Worm (Caenorhabditis elegans) whole organism, L4 larva: ENCODE data around the gene C49F8.14.

Experiments
- D1046.2 ChIP-seq: fragments of 200-800 bp; sonication (Bioruptor generic); IDR thresholded peaks from 2 replicates; pipeline ENCODE4 v1.3.6; 2022; ENCODE audit warnings: missing genetic modification characterization, missing compliant biosample characterization
- F10B5.3 ChIP-seq: sonication (generic microtip); optimal IDR thresholded peaks from 2 replicates; lab custom pipeline; 2016; ENCODE audit warnings: mild to moderate bottlenecking, missing genetic modification characterization, missing compliant biosample characterization
- F49E8.2 ChIP-seq: sonication (generic microtip); optimal IDR thresholded peaks from 2 replicates; lab custom pipeline; 2016; ENCODE audit warnings: missing compliant biosample characterization, mild to moderate bottlenecking, missing genetic modification characterization, borderline replicate concordance
- ZK337.2 ChIP-seq: fragments of 200-800 bp; sonication (Bioruptor generic); IDR thresholded peaks from 2 replicates; pipeline ENCODE4 v1.3.6; 2022; ENCODE audit warnings: missing genetic modification reagents, missing genetic modification characterization, missing compliant biosample characterization
- ZK546.5 ChIP-seq, 2 experiments: sonication (generic microtip); optimal IDR thresholded peaks; 2 replicates each; lab custom pipeline; 2017; ENCODE audit warnings: missing biosample characterization in 2 of 2, missing genetic modification characterization in 2 of 2
- aha-1 ChIP-seq: fragments of 150-350 bp; peaks from one replicate; lab custom pipeline; 2014; ENCODE audit warnings: missing biosample characterization, missing genetic modification characterization
- aly-2 ChIP-seq: sonication (generic microtip); optimal IDR thresholded peaks from 2 replicates; lab custom pipeline; 2018; ENCODE audit warnings: missing biosample characterization, missing genetic modification characterization
- attf-4 ChIP-seq: sonication (generic microtip); optimal IDR thresholded peaks from 3 replicates; lab custom pipeline; 2017; ENCODE audit warnings: missing biosample characterization, missing genetic modification characterization
- ceh-20 ChIP-seq: fragments of 200-800 bp; sonication (Bioruptor generic); IDR thresholded peaks from 2 replicates; pipeline ENCODE4 v1.3.6; 2022; ENCODE audit warnings: missing genetic modification reagents, missing genetic modification characterization, missing compliant biosample characterization
- ceh-32 ChIP-seq: sonication (generic microtip); optimal IDR thresholded peaks from 2 replicates; lab custom pipeline; 2016; ENCODE audit warnings: mild to moderate bottlenecking, missing genetic modification characterization, missing compliant biosample characterization; ENCODE audit not compliant: poor library complexity
- cey-2 ChIP-seq: sonication (generic microtip); optimal IDR thresholded peaks from 3 replicates; lab custom pipeline; 2017; ENCODE audit warnings: missing genetic modification characterization, mild to moderate bottlenecking, missing compliant biosample characterization, antibody characterized with exemption, borderline replicate concordance; ENCODE audit not compliant: insufficient read depth
- ctbp-1 ChIP-seq: fragments of 200-800 bp; sonication (Bioruptor generic); IDR thresholded peaks from 2 replicates; pipeline ENCODE4 v1.3.6; 2022; ENCODE audit warnings: missing genetic modification reagents, missing genetic modification characterization, missing compliant biosample characterization
- daf-12 ChIP-seq: fragments of 150-350 bp; optimal IDR thresholded peaks from 2 replicates; lab custom pipeline; 2014; ENCODE audit warnings: missing biosample characterization, missing genetic modification reagents, missing genetic modification characterization
- daf-16 ChIP-seq, 3 experiments: sonication (generic microtip); optimal IDR thresholded peaks; 2 replicates each; lab custom pipeline; 2016 to 2017; ENCODE audit warnings: missing genetic modification characterization in 3 of 3, missing genetic modification reagents in 3 of 3, mild to moderate bottlenecking in 2 of 3, missing compliant biosample characterization in 2 of 3, missing biosample characterization in 1 of 3, moderate library complexity in 1 of 3
- dmd-6 ChIP-seq: fragments of 200-800 bp; sonication (Bioruptor generic); IDR thresholded peaks from 2 replicates; pipeline ENCODE4 v1.3.6; 2022; ENCODE audit warnings: missing genetic modification reagents, missing genetic modification characterization, missing compliant biosample characterization
- dmd-8 ChIP-seq: fragments of 200-800 bp; sonication (Bioruptor generic); IDR thresholded peaks from 2 replicates; pipeline ENCODE4 v1.3.6; 2022; ENCODE audit warnings: missing genetic modification characterization, missing compliant biosample characterization
- dve-1 ChIP-seq: sonication (generic microtip); optimal IDR thresholded peaks from 2 replicates; lab custom pipeline; 2017; ENCODE audit warnings: antibody characterized with exemption, mild to moderate bottlenecking, missing genetic modification characterization, missing compliant biosample characterization; ENCODE audit not compliant: insufficient read depth
- gei-8 ChIP-seq: fragments of 200-800 bp; sonication (Bioruptor generic); optimal IDR thresholded peaks from 2 replicates; lab custom pipeline; 2018; ENCODE audit warnings: mild to moderate bottlenecking, missing genetic modification characterization, missing compliant biosample characterization
- hlh-11 ChIP-seq: fragments of 200-800 bp; sonication (Bioruptor generic); optimal IDR thresholded peaks from 2 replicates; lab custom pipeline; 2018; ENCODE audit warnings: mild to moderate bottlenecking, missing genetic modification characterization, missing compliant biosample characterization
- hlh-30 ChIP-seq: sonication (generic microtip); optimal IDR thresholded peaks from 2 replicates; lab custom pipeline; 2017; ENCODE audit warnings: antibody characterized with exemption, mild to moderate bottlenecking, missing genetic modification characterization, missing compliant biosample characterization; ENCODE audit not compliant: insufficient read depth
- lin-38 ChIP-seq: fragments of 200-800 bp; sonication (Bioruptor generic); IDR thresholded peaks from 2 replicates; pipeline ENCODE4 v1.3.6; 2022; ENCODE audit warnings: missing genetic modification reagents, missing genetic modification characterization, missing compliant biosample characterization
- lsy-2 ChIP-seq, 2 experiments: fragments of 150-350 bp in 1 of 2; sonication (generic microtip) in 1 of 2; optimal IDR thresholded peaks; 2 replicates each; lab custom pipeline; 2014 to 2017; ENCODE audit warnings: missing biosample characterization in 2 of 2, missing genetic modification characterization in 2 of 2
- madf-5 ChIP-seq, 2 experiments: fragments of 200-800 bp; sonication (Bioruptor generic); IDR thresholded peaks; 2 replicates each; pipeline ENCODE4 v1.3.6; 2022; ENCODE audit warnings: missing compliant biosample characterization in 2 of 2, missing genetic modification characterization in 2 of 2
- mdl-1 ChIP-seq, 2 experiments: fragments of 150-350 bp in 1 of 2; sonication (generic microtip) in 1 of 2; optimal IDR thresholded peaks; 2 replicates each; lab custom pipeline; 2014 to 2017; ENCODE audit warnings: missing biosample characterization in 2 of 2, missing genetic modification characterization in 2 of 2
- mep-1 ChIP-seq: fragments of 150-350 bp; sonication (generic microtip); optimal IDR thresholded peaks from 3 replicates; lab custom pipeline; 2014; ENCODE audit warnings: missing biosample characterization, missing genetic modification characterization
- mxl-3 ChIP-seq: fragments of 200-800 bp; sonication (Bioruptor generic); optimal IDR thresholded peaks from 2 replicates; lab custom pipeline; 2018; ENCODE audit warnings: mild to moderate bottlenecking, missing genetic modification characterization, missing compliant biosample characterization
- nhr-10 ChIP-seq: fragments of 150-350 bp; optimal IDR thresholded peaks from 2 replicates; lab custom pipeline; 2014; ENCODE audit warnings: missing biosample characterization, missing genetic modification characterization
- nhr-11 ChIP-seq: fragments of 150-350 bp; optimal IDR thresholded peaks from 2 replicates; lab custom pipeline; 2014; ENCODE audit warnings: missing biosample characterization, missing genetic modification characterization
- nhr-28 ChIP-seq: fragments of 150-350 bp; optimal IDR thresholded peaks from 2 replicates; lab custom pipeline; 2014; ENCODE audit warnings: missing biosample characterization, missing genetic modification characterization
- nhr-48 ChIP-seq: sonication (generic microtip); optimal IDR thresholded peaks from 2 replicates; lab custom pipeline; 2016; ENCODE audit warnings: mild to moderate bottlenecking, missing genetic modification characterization, missing compliant biosample characterization
- nhr-6 ChIP-seq: fragments of 150-350 bp; optimal IDR thresholded peaks from 2 replicates; lab custom pipeline; 2014; ENCODE audit warnings: missing biosample characterization, missing genetic modification characterization
- nhr-77 ChIP-seq: fragments of 150-350 bp; optimal IDR thresholded peaks from 2 replicates; lab custom pipeline; 2014; ENCODE audit warnings: missing biosample characterization, missing genetic modification characterization
- pqm-1 ChIP-seq: sonication (generic microtip); optimal IDR thresholded peaks from 2 replicates; lab custom pipeline; 2017; ENCODE audit warnings: missing biosample characterization, missing genetic modification characterization
- set-16 ChIP-seq: fragments of 200-800 bp; sonication (Bioruptor generic); IDR thresholded peaks from 2 replicates; pipeline ENCODE4 v1.3.6; 2022; ENCODE audit warnings: missing genetic modification reagents, missing genetic modification characterization, missing compliant biosample characterization
- tra-1 ChIP-seq: fragments of 200-800 bp; sonication (Bioruptor generic); IDR thresholded peaks from 2 replicates; pipeline ENCODE4 v1.3.6; 2022; ENCODE audit warnings: missing genetic modification reagents, missing genetic modification characterization, missing compliant biosample characterization
- unc-130 ChIP-seq: sonication (generic microtip); optimal IDR thresholded peaks from 2 replicates; lab custom pipeline; 2016; ENCODE audit warnings: missing genetic modification reagents, missing genetic modification characterization, missing compliant biosample characterization
- zag-1 ChIP-seq: fragments of 150-350 bp; optimal IDR thresholded peaks from 2 replicates; lab custom pipeline; 2014; ENCODE audit warnings: missing biosample characterization, missing genetic modification characterization
- zfp-2 ChIP-seq: sonication (generic microtip); optimal IDR thresholded peaks from 2 replicates; lab custom pipeline; 2016; ENCODE audit warnings: mild to moderate bottlenecking, missing genetic modification characterization, missing compliant biosample characterization
- zip-11 ChIP-seq: fragments of 200-800 bp; sonication (Bioruptor generic); IDR thresholded peaks from 2 replicates; pipeline ENCODE4 v1.3.6; 2022; ENCODE audit warnings: missing genetic modification characterization, missing compliant biosample characterization
- zip-2 ChIP-seq: fragments of 150-350 bp; optimal IDR thresholded peaks from 2 replicates; lab custom pipeline; 2014; ENCODE audit warnings: missing biosample characterization, missing genetic modification characterization
- ztf-7 ChIP-seq: fragments of 150-350 bp; optimal IDR thresholded peaks from 2 replicates; lab custom pipeline; 2014; ENCODE audit warnings: missing biosample characterization, missing genetic modification characterization

Gene C49F8.14

DNA sequence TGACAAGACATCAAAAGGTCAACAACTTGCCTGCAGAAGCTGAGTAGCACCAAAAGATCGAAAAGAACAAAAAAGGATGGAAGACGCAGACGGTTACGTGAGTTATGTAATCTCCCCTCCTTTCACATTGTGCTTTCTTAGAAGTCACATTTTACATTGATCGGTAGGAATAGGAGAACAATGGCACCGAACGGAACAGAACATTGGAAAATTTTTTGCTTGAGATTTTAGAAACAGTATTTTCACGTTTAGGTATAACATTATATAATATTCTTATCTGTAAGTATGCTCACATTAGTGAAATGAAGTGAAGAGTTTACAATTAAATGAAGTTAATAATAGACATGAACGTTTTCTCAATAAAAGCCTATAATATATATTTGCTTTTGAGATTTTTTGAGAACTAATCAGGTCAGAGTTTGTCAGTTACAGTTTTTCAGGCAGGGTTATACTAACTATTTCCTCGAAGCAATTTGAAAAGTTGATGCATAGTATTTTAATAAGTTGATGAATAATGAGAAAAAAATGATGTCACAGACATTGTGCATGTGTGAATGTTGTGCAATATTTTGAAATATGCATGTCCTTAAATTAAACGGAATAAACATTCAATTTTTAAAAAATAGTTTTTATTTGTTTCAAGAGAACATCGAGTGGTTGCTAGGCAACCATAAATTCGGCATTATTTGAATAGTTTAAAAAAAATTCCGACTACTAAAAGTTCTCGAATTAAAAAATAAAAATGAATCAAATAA lies 4.4 kb upstream of the C49F8.14 start (continued):
- TF ChIP-seq gei-8 (GFP tag; lab: Kevin White, UChicago) = no peak
- no peak for TF ChIP-seq ctbp-1 (GFP tag; lab: Robert Waterston, UW)
- TF ChIP-seq zip-2 = peak; percentile 95
- TF ChIP-seq cey-2 (tag; lab: Kevin White, UChicago) = no peak
- TF ChIP-seq nhr-28 (tag; lab: Kevin White, UChicago) = no peak
- TF ChIP-seq F10B5.3 (tag; lab: Kevin White, UChicago) = no peak
- TF ChIP-seq tra-1 = no peak
- no peak for TF ChIP-seq zfp-2 (tag; lab: Kevin White, UChicago)
- peak; percentile 95 for TF ChIP-seq aha-1 (tag; lab: Kevin White, UChicago)
- no peak for TF ChIP-seq mxl-3 (GFP tag; lab: Kevin White, UChicago)

DNA sequence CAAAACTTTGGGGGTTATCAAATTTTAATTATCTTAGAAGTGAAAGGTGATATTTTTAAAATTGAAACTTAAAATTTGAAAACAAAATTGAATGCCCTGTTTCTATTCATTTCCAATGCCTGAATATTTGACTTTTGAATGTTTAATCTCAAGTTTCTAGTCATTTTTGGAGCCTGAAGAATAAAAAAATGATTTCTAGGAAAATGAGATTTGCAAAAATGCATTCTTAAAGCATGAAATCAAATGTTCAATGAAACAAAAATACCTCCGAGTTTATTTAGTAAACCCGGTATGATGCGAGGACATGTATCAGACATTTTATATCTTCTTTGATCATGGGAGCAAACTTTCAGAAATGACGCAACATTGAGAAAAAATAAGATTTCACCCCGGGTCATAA lies 2.3 kb upstream of the C49F8.14 start:
- TF ChIP-seq tra-1 (no peak), nhr-11 (tag; lab: Kevin White, UChicago) (peak; percentile 9), F49E8.2 (tag; lab: Kevin White, UChicago) (no peak), aha-1 (tag; lab: Kevin White, UChicago) (peak; percentile 4)

DNA sequence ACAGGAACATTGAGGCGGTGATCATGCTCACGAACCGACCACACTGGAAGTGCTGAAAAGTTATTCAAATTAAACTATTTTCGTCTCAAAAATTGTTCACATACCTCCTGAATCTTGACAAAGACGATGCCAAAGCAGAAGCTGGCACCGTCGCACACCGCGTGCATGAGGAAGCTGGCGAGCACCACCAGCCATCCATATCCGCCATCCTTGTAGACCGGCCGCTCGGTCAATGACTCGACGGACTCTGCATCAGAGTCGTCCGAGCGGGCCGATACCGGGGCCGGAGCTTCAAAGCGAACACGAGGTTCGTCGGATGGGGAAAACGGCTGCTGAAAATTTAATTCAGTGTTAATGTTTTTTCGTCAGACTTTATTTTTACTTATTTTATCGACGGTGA lies 564 bp downstream of the C49F8.14 start:
- no peak for TF ChIP-seq attf-4 (tag; lab: Kevin White, UChicago)
- no peak for TF ChIP-seq aly-2
- TF ChIP-seq zag-1 (tag; lab: Kevin White, UChicago) = no peak
- TF ChIP-seq ceh-20 = 0 out of 2 replicates have a peak, but pooled peaks have one; percentile 18
- no peak for TF ChIP-seq zip-11 (GFP tag; lab: Robert Waterston, UW)
- no peak for TF ChIP-seq lsy-2 (tag; optimal IDR thresholded peaks at IDR 0.05; lab: Kevin White, UChicago)
- TF ChIP-seq dmd-8 = 0 out of 2 replicates have a peak, but pooled peaks have one; percentile 29
- TF ChIP-seq pqm-1 (tag; lab: Kevin White, UChicago) = no peak
- TF ChIP-seq F10B5.3 (tag; lab: Kevin White, UChicago) = no peak
- no peak for TF ChIP-seq ceh-32
- no peak for TF ChIP-seq daf-12
- no peak for TF ChIP-seq hlh-11 (tag; lab: Kevin White, UChicago)
- 0 out of 2 replicates have a peak, but pooled peaks have one; percentile 37 for TF ChIP-seq D1046.2
- TF ChIP-seq ZK337.2 = no peak
- TF ChIP-seq zfp-2 (tag; lab: Kevin White, UChicago) = no peak
- no peak for TF ChIP-seq dmd-6 (GFP tag; lab: Robert Waterston, UW)
- peak; percentile 85 for TF ChIP-seq set-16 (GFP tag; lab: Robert Waterston, UW)
- peak; percentile 87 for TF ChIP-seq aha-1 (tag; lab: Kevin White, UChicago)
- TF ChIP-seq, all 104 proteins: peak for 5

DNA sequence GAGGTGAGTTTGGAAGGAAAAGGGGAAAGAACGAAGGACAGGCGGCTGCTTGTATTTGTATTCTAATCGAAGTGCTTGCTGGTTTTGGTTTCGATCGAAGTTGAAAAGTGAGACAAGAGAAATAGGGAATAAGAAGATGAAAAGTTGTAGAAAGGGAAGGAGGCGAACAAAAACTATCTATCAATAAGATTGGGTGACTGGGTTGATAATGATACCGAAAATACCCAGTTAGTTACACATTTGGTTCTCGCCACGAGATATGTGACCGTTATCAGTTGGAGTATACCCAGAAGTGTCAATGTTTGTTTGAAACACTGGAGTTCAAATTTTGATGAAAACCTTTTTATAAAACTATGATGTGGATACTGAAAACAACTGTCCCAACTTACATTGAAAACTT lies 8.5 kb downstream of the C49F8.14 start:
- TF ChIP-seq hlh-11 (tag; lab: Kevin White, UChicago) (peak; percentile 79), hlh-30 (tag; lab: Kevin White, UChicago) (peak; percentile 66), daf-16 (GFP tag; optimal IDR thresholded peaks at IDR 0.05; lab: Kevin White, UChicago) (no peak), daf-16 (tag; optimal IDR thresholded peaks at IDR 0.05; lab: Kevin White, UChicago) (peak; percentile 92), nhr-77 (peak; percentile 66), ZK546.5 (tag; optimal IDR thresholded peaks at IDR 0.05; lab: Kevin White, UChicago) (no peak), nhr-28 (tag; lab: Kevin White, UChicago) (peak; percentile 93), nhr-10 (tag; lab: Kevin White, UChicago) (no peak), ztf-7 (no peak), mdl-1 (tag; optimal IDR thresholded peaks at IDR 0.05; lab: Kevin White, UChicago) (peak in 1 of 2 experiments; percentile 63), mxl-3 (GFP tag; lab: Kevin White, UChicago) (peak; percentile 75), aha-1 (tag; lab: Kevin White, UChicago) (peak; percentile 89), unc-130 (GFP tag; lab: Kevin White, UChicago) (no peak), mep-1 (tag; lab: Kevin White, UChicago) (peak; percentile 28), nhr-6 (tag; lab: Kevin White, UChicago) (no peak), dmd-6 (GFP tag; lab: Robert Waterston, UW) (peak; percentile 93), nhr-48 (tag; lab: Kevin White, UChicago) (peak; percentile 57), pqm-1 (tag; lab: Kevin White, UChicago) (peak; percentile 83), dve-1 (tag; lab: Kevin White, UChicago) (peak; percentile 73), lin-38 (GFP tag; lab: Robert Waterston, UW) (no peak), madf-5 (GFP tag; IDR thresholded peaks at IDR 0.05; lab: Robert Waterston, UW) (no peak), F49E8.2 (tag; lab: Kevin White, UChicago) (no peak)
